Worm (Caenorhabditis elegans) whole organism, L2 larva: ENCODE data around the gene acr-14.

Experiments
- aly-2 ChIP-seq: fragments of 150-350 bp; optimal IDR thresholded peaks from 2 replicates; lab custom pipeline; 2014; ENCODE audit warnings: missing biosample characterization, missing genetic modification characterization
- mbf-1 ChIP-seq: sonication (generic microtip); optimal IDR thresholded peaks from 2 replicates; lab custom pipeline; 2017; ENCODE audit warnings: missing biosample characterization, missing genetic modification characterization
- mdl-1 ChIP-seq, 2 experiments: fragments of 150-350 bp in 1 of 2; sonication (generic microtip) in 1 of 2; optimal IDR thresholded peaks; 2 replicates each; lab custom pipeline; 2017; ENCODE audit warnings: missing biosample characterization in 2 of 2, missing genetic modification characterization in 2 of 2

ce11 chrII:8143278-8143931 is 33.6 kb downstream of the acr-14 start, which contains the start of the genes ints-11 and rpl-10:
- TF ChIP-seq aly-2 (no peak), mbf-1 (tag; lab: Kevin White, UChicago) (no peak), mdl-1 (tag; optimal IDR thresholded peaks at IDR 0.05; lab: Kevin White, UChicago) (no peak)
